Worm (Caenorhabditis elegans) whole organism, mixed stage, embryonic: ENCODE measurements around the gene T08E11.1.

Experiments
- M03D4.4 ChIP-seq: sonication (generic microtip); optimal IDR thresholded peaks from 2 replicates; lab custom pipeline; 2017; ENCODE audit warnings: mild to moderate bottlenecking, missing genetic modification characterization, missing compliant biosample characterization
- hlh-1 ChIP-seq: fragments of 150-350 bp; optimal IDR thresholded peaks from 2 replicates; lab custom pipeline; 2014; ENCODE audit warnings: missing biosample characterization, missing genetic modification reagents, missing genetic modification characterization
- lin-13 ChIP-seq: fragments of 150-350 bp; optimal IDR thresholded peaks from 2 replicates; lab custom pipeline; 2014; ENCODE audit warnings: missing biosample characterization, missing genetic modification characterization
- lsy-2 ChIP-seq: fragments of 150-350 bp; optimal IDR thresholded peaks from 2 replicates; lab custom pipeline; 2014; ENCODE audit warnings: missing biosample characterization, missing genetic modification characterization
- mep-1 ChIP-seq: fragments of 150-350 bp; optimal IDR thresholded peaks from 2 replicates; lab custom pipeline; 2017; ENCODE audit warnings: missing biosample characterization, missing genetic modification reagents, missing genetic modification characterization, inconsistent platforms
- pha-4 ChIP-seq: fragments of 150-350 bp; optimal IDR thresholded peaks from 2 replicates; lab custom pipeline; 2018; ENCODE audit warnings: missing biosample characterization, missing genetic modification reagents, missing genetic modification characterization
- sem-2 ChIP-seq: fragments of 200-800 bp; sonication (Bioruptor generic); optimal IDR thresholded peaks from 2 replicates; lab custom pipeline; 2018; ENCODE audit warnings: mild to moderate bottlenecking, missing genetic modification characterization, missing compliant biosample characterization
- unc-62 ChIP-seq: fragments of 150-350 bp; optimal IDR thresholded peaks from 2 replicates; lab custom pipeline; 2014; ENCODE audit warnings: missing biosample characterization, missing genetic modification reagents, missing genetic modification characterization
- zip-8 ChIP-seq: fragments of 150-350 bp; optimal IDR thresholded peaks from 2 replicates; lab custom pipeline; 2014; ENCODE audit warnings: missing biosample characterization, missing genetic modification characterization

- no peak for TF ChIP-seq M03D4.4 (tag; lab: Kevin White, UChicago)
- TF ChIP-seq pha-4 (tag; lab: Kevin White, UChicago): no peak
- TF ChIP-seq sem-2 (GFP tag; lab: Kevin White, UChicago): no peak
- TF ChIP-seq lsy-2 (tag; lab: Kevin White, UChicago): no peak
- TF ChIP-seq zip-8 (tag; lab: Kevin White, UChicago): no peak
- TF ChIP-seq mep-1 (tag; lab: Kevin White, UChicago): no peak
- no peak for TF ChIP-seq hlh-1
- no peak for TF ChIP-seq unc-62 (GFP tag; lab: Kevin White, UChicago)
- TF ChIP-seq lin-13 (tag; lab: Kevin White, UChicago): no peak
Measured at ce11 chrII:1865683-1866431, 29.6 kb downstream of the T08E11.1 start, which contains the start of gene math-15.
